Worm (Caenorhabditis elegans) whole organism, early embryonic: ENCODE data around the gene hda-5.

Source experiments
- B0310.2 ChIP-seq: sonication (generic microtip); optimal IDR thresholded peaks from 2 replicates; lab custom pipeline; 2016; ENCODE audit warnings: mild to moderate bottlenecking, missing genetic modification characterization, missing compliant biosample characterization
- ama-1 ChIP-seq: fragments of 150-350 bp; optimal IDR thresholded peaks from 2 replicates; lab custom pipeline; 2014
- ceh-13 ChIP-seq: fragments of 200-800 bp; sonication (Bioruptor generic); optimal IDR thresholded peaks from 2 replicates; lab custom pipeline; 2018; ENCODE audit warnings: mild to moderate bottlenecking, missing genetic modification characterization, missing compliant biosample characterization
- ceh-36 ChIP-seq: sonication (generic microtip); optimal IDR thresholded peaks from 2 replicates; lab custom pipeline; 2016; ENCODE audit warnings: missing genetic modification characterization, inconsistent platforms, missing compliant biosample characterization
- flt-1 ChIP-seq: fragments of 200-800 bp; sonication (Bioruptor generic); IDR thresholded peaks from 2 replicates; pipeline ENCODE4 v1.3.6; 2022; ENCODE audit warnings: missing genetic modification characterization, missing compliant biosample characterization
- hmbx-1 ChIP-seq: sonication (generic microtip); optimal IDR thresholded peaks from 2 replicates; lab custom pipeline; 2016; ENCODE audit warnings: mild to moderate bottlenecking, missing genetic modification characterization, missing compliant biosample characterization
- hnd-1 ChIP-seq: sonication (generic microtip); optimal IDR thresholded peaks from 2 replicates; lab custom pipeline; 2016; ENCODE audit warnings: missing genetic modification characterization, missing compliant biosample characterization
- tra-4 ChIP-seq: sonication (generic microtip); optimal IDR thresholded peaks from 2 replicates; lab custom pipeline; 2017; ENCODE audit warnings: missing genetic modification characterization, missing compliant biosample characterization

- TF ChIP-seq hmbx-1: no peak
- no peak for TF ChIP-seq ceh-36 (tag; lab: Kevin White, UChicago)
- no peak for TF ChIP-seq ama-1
- TF ChIP-seq tra-4 (tag; lab: Kevin White, UChicago): no peak
- TF ChIP-seq ceh-13 (GFP tag; lab: Kevin White, UChicago): no peak
- TF ChIP-seq flt-1 (GFP tag; lab: Robert Waterston, UW): no peak
- TF ChIP-seq hnd-1: no peak
- no peak for TF ChIP-seq B0310.2 (tag; lab: Kevin White, UChicago)
Observed at ce11 chrII:11845954-11846353, 47.1 kb downstream of the hda-5 start.
